Worm (Caenorhabditis elegans): Measurements from ENCODE around the gene amt-2.

DNA sequence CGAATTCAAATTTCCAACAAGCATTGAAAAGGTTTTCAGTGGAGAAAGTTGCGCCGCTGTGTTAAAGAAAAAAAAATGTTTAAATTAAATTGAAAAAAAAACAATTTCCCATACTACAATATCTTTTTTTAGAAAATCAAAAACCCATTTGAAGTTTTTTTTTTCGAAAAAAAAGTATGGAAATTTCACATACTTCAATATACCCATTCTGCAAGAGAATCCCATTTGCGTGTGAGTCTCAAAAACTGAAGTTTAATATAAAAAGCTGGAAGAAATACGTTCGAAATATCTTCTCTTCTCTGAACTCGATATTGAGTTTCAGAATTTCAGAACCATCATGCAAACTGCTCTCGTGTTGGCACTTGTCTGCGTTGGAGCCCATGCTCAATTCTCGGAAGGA, 28.0 kb downstream of the amt-2 start, which contains the start of gene scl-7:
- TF ChIP-seq ref-1 (GFP tag; conservative IDR thresholded peaks at IDR 0.05) (no peak), flt-1 (GFP tag; IDR thresholded peaks at IDR 0.05) (no peak), T22C8.4 (GFP tag; IDR thresholded peaks at IDR 0.05) (no peak), ztf-29 (GFP tag; IDR thresholded peaks at IDR 0.05) (no peak), med-1 (GFP tag; optimal IDR thresholded peaks at IDR 0.05; ENCODE audit: insufficient read depth) (no peak), tab-1 (GFP tag; IDR thresholded peaks at IDR 0.05) (no peak), ztf-23 (GFP tag; IDR thresholded peaks at IDR 0.05) (no peak), klf-2 (GFP tag; conservative IDR thresholded peaks at IDR 0.05) (no peak), cog-1 (tag; optimal IDR thresholded peaks at IDR 0.05) (no peak)
